Worm (Caenorhabditis elegans) whole organism, late embryonic: ENCODE data around the gene ZK228.1.
"Not testable (repeated sequence)": the region's sequence is repeated elsewhere in the genome, so short reads cannot be mapped to it uniquely, and the experiment has no call there.

Experiments
- F13H6.1 ChIP-seq: sonication (generic microtip); optimal IDR thresholded peaks from 2 replicates; lab custom pipeline; 2016; ENCODE audit warnings: missing genetic modification characterization, missing compliant biosample characterization
- K02D7.2 ChIP-seq: sonication (generic microtip); optimal IDR thresholded peaks from 2 replicates; lab custom pipeline; 2017; ENCODE audit warnings: mild to moderate bottlenecking, missing genetic modification characterization, missing compliant biosample characterization
- T23F11.4 ChIP-seq: fragments of 200-800 bp; sonication (Bioruptor generic); optimal IDR thresholded peaks from 2 replicates; lab custom pipeline; 2018; ENCODE audit warnings: mild to moderate bottlenecking, missing genetic modification characterization, missing compliant biosample characterization
- Y22D7AL.16 ChIP-seq: sonication (generic microtip); optimal IDR thresholded peaks from 2 replicates; lab custom pipeline; 2016; ENCODE audit warnings: missing genetic modification characterization, missing compliant biosample characterization
- ahr-1 ChIP-seq: sonication (generic microtip); optimal IDR thresholded peaks from 2 replicates; lab custom pipeline; 2016; ENCODE audit warnings: missing genetic modification characterization, missing compliant biosample characterization
- ama-1 ChIP-seq: fragments of 150-350 bp; optimal IDR thresholded peaks from 2 replicates; lab custom pipeline; 2014
- ceh-14 ChIP-seq: sonication (generic microtip); optimal IDR thresholded peaks from 2 replicates; lab custom pipeline; 2016; ENCODE audit warnings: missing genotype, missing genetic modification characterization, missing compliant biosample characterization
- ceh-2 ChIP-seq: sonication (generic microtip); optimal IDR thresholded peaks from 2 replicates; lab custom pipeline; 2016; ENCODE audit warnings: missing genotype, missing genetic modification characterization, missing compliant biosample characterization
- ceh-24 ChIP-seq: sonication (generic microtip); optimal IDR thresholded peaks from 2 replicates; lab custom pipeline; 2016; ENCODE audit warnings: mild to moderate bottlenecking, missing genetic modification characterization, missing compliant biosample characterization
- ceh-34 ChIP-seq: sonication (generic microtip); optimal IDR thresholded peaks from 2 replicates; lab custom pipeline; 2016; ENCODE audit warnings: mild to moderate bottlenecking, missing genetic modification characterization, missing compliant biosample characterization
- ceh-45 ChIP-seq: fragments of 200-800 bp; sonication (Bioruptor generic); IDR thresholded peaks from 2 replicates; pipeline ENCODE4 v1.3.6; 2022; ENCODE audit warnings: missing genetic modification reagents, missing genetic modification characterization, missing compliant biosample characterization
- ceh-9 ChIP-seq: sonication (generic microtip); optimal IDR thresholded peaks from 2 replicates; lab custom pipeline; 2016; ENCODE audit warnings: mild to moderate bottlenecking, missing genetic modification characterization, inconsistent platforms, missing compliant biosample characterization
- dmd-4 ChIP-seq: sonication (generic microtip); optimal IDR thresholded peaks from 2 replicates; lab custom pipeline; 2016; ENCODE audit warnings: borderline replicate concordance, missing genetic modification characterization, missing compliant biosample characterization
- elt-2 ChIP-seq: sonication (generic microtip); optimal IDR thresholded peaks from 2 replicates; lab custom pipeline; 2016; ENCODE audit warnings: missing genetic modification reagents, missing genetic modification characterization, missing compliant biosample characterization
- ets-4 ChIP-seq: sonication (generic microtip); optimal IDR thresholded peaks from 2 replicates; lab custom pipeline; 2016; ENCODE audit warnings: missing genetic modification characterization, missing compliant biosample characterization
- fkh-10 ChIP-seq: fragments of 150-350 bp; optimal IDR thresholded peaks from 2 replicates; lab custom pipeline; 2014; ENCODE audit warnings: missing biosample characterization, missing genetic modification reagents, missing genetic modification characterization
- fkh-6 ChIP-seq: sonication (generic microtip); optimal IDR thresholded peaks from 2 replicates; lab custom pipeline; 2016; ENCODE audit warnings: missing genetic modification characterization, missing compliant biosample characterization
- gmeb-2 ChIP-seq: sonication (generic microtip); optimal IDR thresholded peaks from 2 replicates; lab custom pipeline; 2016; ENCODE audit warnings: missing genetic modification characterization, inconsistent platforms, missing compliant biosample characterization
- hlh-13 ChIP-seq: fragments of 200-800 bp; sonication (Bioruptor generic); optimal IDR thresholded peaks from 2 replicates; lab custom pipeline; 2018; ENCODE audit warnings: mild to moderate bottlenecking, missing genetic modification characterization, missing compliant biosample characterization
- hlh-30 ChIP-seq: sonication (generic microtip); optimal IDR thresholded peaks from 2 replicates; lab custom pipeline; 2017; ENCODE audit warnings: antibody characterized with exemption, missing genetic modification characterization, missing compliant biosample characterization; ENCODE audit not compliant: insufficient read depth
- hlh-6 ChIP-seq: sonication (generic microtip); optimal IDR thresholded peaks from 2 replicates; lab custom pipeline; 2016; ENCODE audit warnings: missing genotype, missing genetic modification characterization, missing compliant biosample characterization
- madf-2 ChIP-seq: sonication (generic microtip); optimal IDR thresholded peaks from 2 replicates; lab custom pipeline; 2017; ENCODE audit warnings: missing genetic modification characterization, missing compliant biosample characterization
- mec-3 ChIP-seq: sonication (generic microtip); optimal IDR thresholded peaks from 2 replicates; lab custom pipeline; 2016; ENCODE audit warnings: borderline replicate concordance, missing genetic modification characterization, missing compliant biosample characterization
- nhr-232 ChIP-seq: sonication (generic microtip); optimal IDR thresholded peaks from 2 replicates; lab custom pipeline; 2016; ENCODE audit warnings: missing genetic modification characterization, missing compliant biosample characterization
- npax-4 ChIP-seq: sonication (generic microtip); optimal IDR thresholded peaks from 2 replicates; lab custom pipeline; 2016; ENCODE audit warnings: missing genetic modification characterization, missing compliant biosample characterization
- odd-2 ChIP-seq: sonication (generic microtip); optimal IDR thresholded peaks from 2 replicates; lab custom pipeline; 2017; ENCODE audit warnings: antibody characterized with exemption, mild to moderate bottlenecking, missing genetic modification characterization, missing compliant biosample characterization
- pax-1 ChIP-seq: fragments of 150-350 bp; optimal IDR thresholded peaks from 2 replicates; lab custom pipeline; 2014; ENCODE audit warnings: missing biosample characterization, missing genetic modification characterization
- pqm-1 ChIP-seq: sonication (generic microtip); optimal IDR thresholded peaks from 2 replicates; lab custom pipeline; 2016; ENCODE audit warnings: missing genetic modification characterization, missing compliant biosample characterization
- rnt-1 ChIP-seq: sonication (generic microtip); optimal IDR thresholded peaks from 2 replicates; lab custom pipeline; 2016; ENCODE audit warnings: missing genetic modification characterization, missing compliant biosample characterization
- sdc-2 ChIP-seq: sonication (generic microtip); optimal IDR thresholded peaks from 2 replicates; lab custom pipeline; 2016; ENCODE audit warnings: missing genotype, missing genetic modification characterization, missing compliant biosample characterization
- sox-2 ChIP-seq: fragments of 200-800 bp; sonication (Bioruptor generic); IDR thresholded peaks from 2 replicates; pipeline ENCODE4 v1.3.6; 2022; ENCODE audit warnings: missing genetic modification reagents, missing genetic modification characterization, missing compliant biosample characterization
- syd-9 ChIP-seq: sonication (generic microtip); optimal IDR thresholded peaks from 2 replicates; lab custom pipeline; 2016; ENCODE audit warnings: mild to moderate bottlenecking, missing genetic modification characterization, moderate library complexity, missing compliant biosample characterization
- ttx-3 ChIP-seq: sonication (generic microtip); optimal IDR thresholded peaks from 2 replicates; lab custom pipeline; 2016; ENCODE audit warnings: missing genetic modification reagents, missing genetic modification characterization, missing compliant biosample characterization
- unc-3 ChIP-seq, 2 experiments: fragments of 200-800 bp in 1 of 2; sonication (Bioruptor generic) in 1 of 2; sonication (generic microtip) in 1 of 2; conservative IDR thresholded peaks in 1 of 2; optimal IDR thresholded peaks in 1 of 2; 2 replicates each; pipeline versions ENCODE4 v1.3.6 to Lab custom; 2016 to 2022; ENCODE audit warnings: missing compliant biosample characterization in 2 of 2, missing genetic modification characterization in 2 of 2, missing genetic modification reagents in 1 of 2
- unc-42 ChIP-seq: sonication (generic microtip); optimal IDR thresholded peaks from 2 replicates; lab custom pipeline; 2016; ENCODE audit warnings: missing genotype, missing genetic modification characterization, missing compliant biosample characterization
- unc-55 ChIP-seq: sonication (generic microtip); optimal IDR thresholded peaks from 2 replicates; lab custom pipeline; 2017; ENCODE audit warnings: missing biosample characterization, missing genetic modification reagents, missing genetic modification characterization

ZK228.1 gene

ce11 chrV:18404767-18405166 is 39.5 kb upstream of the ZK228.1 start, which contains the start of gene srh-209:
Gene srh-209 (minus strand): TSS chrV:18404867.
- not testable (repeated sequence) for TF ChIP-seq odd-2; ceh-24 (tag; lab: Kevin White, UChicago); ceh-34 (tag; lab: Kevin White, UChicago)
- TF ChIP-seq, all 69 proteins: peak for 0; not testable (repeated sequence) for 69

- TF ChIP-seq unc-3 (GFP tag; conservative IDR thresholded peaks at IDR 0.05; lab: Robert Waterston, UW) = no peak
- TF ChIP-seq unc-3 (tag; optimal IDR thresholded peaks at IDR 0.05; lab: Kevin White, UChicago) = no peak
- TF ChIP-seq madf-2 = no peak
- no peak for TF ChIP-seq ets-4
Observed at ce11 chrV:18410142-18410541, 34.1 kb upstream of the ZK228.1 start, which contains the start of gene srh-207. Gene srh-207 (minus strand): TSS chrV:18410242.

DNA sequence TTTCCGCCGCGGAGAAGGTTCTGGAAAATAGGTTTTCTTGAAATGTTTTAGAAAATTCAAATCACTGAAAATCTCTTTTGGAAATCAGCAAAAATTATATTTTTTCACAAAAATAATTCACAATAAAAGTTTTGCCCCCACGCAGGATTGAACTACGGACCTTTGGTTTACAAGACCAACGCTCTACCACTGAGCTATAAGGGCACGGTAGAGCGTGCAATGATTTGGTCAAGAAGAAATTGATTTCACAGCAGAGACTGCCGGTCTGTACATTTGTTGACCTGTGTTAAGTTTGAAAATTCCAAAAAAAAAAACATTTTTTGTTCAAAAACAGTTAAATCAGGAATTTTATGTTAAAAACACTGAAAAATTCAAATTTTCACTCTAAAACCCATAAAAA is 31.9 kb upstream of the ZK228.1 start:
- TF ChIP-seq ceh-45 (GFP tag; lab: Robert Waterston, UW) (no peak), hlh-6 (tag; lab: Kevin White, UChicago) (no peak), mec-3 (no peak), F13H6.1 (tag; lab: Kevin White, UChicago) (no peak), dmd-4 (no peak), sdc-2 (tag; lab: Kevin White, UChicago) (no peak), gmeb-2 (tag; lab: Kevin White, UChicago) (no peak), ahr-1 (tag; lab: Kevin White, UChicago) (no peak), pax-1 (tag; lab: Kevin White, UChicago) (no peak), nhr-232 (tag; lab: Kevin White, UChicago) (no peak)
- TF ChIP-seq, all 69 proteins: peak for 0

DNA sequence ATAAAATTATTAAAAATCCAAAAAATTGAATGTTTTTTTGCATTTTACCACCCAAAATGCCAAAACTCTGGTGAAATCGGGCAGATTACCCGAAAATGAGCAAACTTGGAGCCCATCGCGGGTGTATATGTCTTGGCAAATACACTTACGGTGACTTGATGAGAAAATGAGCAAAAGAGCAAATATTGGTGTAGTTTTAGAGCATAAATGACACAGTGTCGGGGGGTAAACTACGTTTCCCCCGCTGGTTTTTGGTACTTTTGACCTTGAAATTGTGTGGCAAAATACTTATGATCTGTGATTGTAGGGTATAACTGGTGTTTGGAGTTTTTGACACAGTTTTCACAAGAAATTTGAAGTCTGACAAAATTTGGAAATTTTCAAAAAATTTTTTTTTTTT is 31.3 kb upstream of the ZK228.1 start, which contains the start of gene ZK262.2:
ZK262.2 (minus strand) TSS at position 101 of the 400 bp plus-strand sequence.
- TF ChIP-seq sox-2 (no peak), T23F11.4 (GFP tag; lab: Kevin White, UChicago) (no peak), hlh-30 (no peak), unc-55 (GFP tag; lab: Kevin White, UChicago) (no peak), pqm-1 (tag; lab: Kevin White, UChicago) (no peak), elt-2 (tag; lab: Kevin White, UChicago) (no peak), hlh-6 (tag; lab: Kevin White, UChicago) (no peak), Y22D7AL.16 (tag; lab: Kevin White, UChicago) (no peak), odd-2 (no peak), npax-4 (tag; lab: Kevin White, UChicago) (no peak), unc-42 (tag; lab: Kevin White, UChicago) (no peak), hlh-13 (no peak), unc-3 (GFP tag; conservative IDR thresholded peaks at IDR 0.05; lab: Robert Waterston, UW) (no peak), unc-3 (tag; optimal IDR thresholded peaks at IDR 0.05; lab: Kevin White, UChicago) (no peak), ama-1 (lab: Kevin White, UChicago) (no peak)

DNA sequence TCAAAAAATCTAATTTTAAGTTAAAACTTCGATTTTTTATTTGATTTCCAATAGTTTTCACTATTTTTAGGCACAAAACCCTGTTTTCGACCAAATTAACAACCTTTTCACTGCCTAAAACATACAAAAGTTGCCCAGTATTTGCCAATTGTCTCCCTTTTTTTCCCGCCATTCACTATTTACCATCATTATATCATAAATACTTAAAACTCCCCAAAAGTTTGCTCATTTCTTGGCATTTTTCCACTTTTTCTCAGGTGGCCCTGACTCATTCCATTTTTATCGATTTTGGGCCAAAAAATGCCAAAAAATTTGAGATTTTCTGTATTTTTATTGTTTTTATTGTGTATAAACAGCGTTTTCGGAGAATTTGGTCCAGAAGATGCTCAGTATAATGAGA is 30.2 kb upstream of the ZK228.1 start, which contains the start of gene txt-8:
txt-8 (plus strand) TSS at position 301 of the 400 bp plus-strand sequence.
- TF ChIP-seq ceh-9 (tag; lab: Kevin White, UChicago) (no peak), fkh-6 (tag; lab: Kevin White, UChicago) (no peak), syd-9 (tag; lab: Kevin White, UChicago) (no peak), F13H6.1 (tag; lab: Kevin White, UChicago) (no peak), mec-3 (no peak), rnt-1 (no peak), K02D7.2 (tag; lab: Kevin White, UChicago) (no peak), Y22D7AL.16 (tag; lab: Kevin White, UChicago) (no peak), odd-2 (no peak), ceh-14 (tag; lab: Kevin White, UChicago) (no peak), gmeb-2 (tag; lab: Kevin White, UChicago) (no peak), fkh-10 (GFP tag; lab: Kevin White, UChicago) (no peak), ttx-3 (tag; lab: Kevin White, UChicago) (no peak), ceh-2 (tag; lab: Kevin White, UChicago) (no peak), ceh-34 (tag; lab: Kevin White, UChicago) (no peak), ceh-45 (GFP tag; lab: Robert Waterston, UW) (no peak), hlh-30 (no peak)
- TF ChIP-seq, all 69 proteins: peak for 0
